Worm (Caenorhabditis elegans): ENCODE data around the gene F47E1.20.

DNA sequence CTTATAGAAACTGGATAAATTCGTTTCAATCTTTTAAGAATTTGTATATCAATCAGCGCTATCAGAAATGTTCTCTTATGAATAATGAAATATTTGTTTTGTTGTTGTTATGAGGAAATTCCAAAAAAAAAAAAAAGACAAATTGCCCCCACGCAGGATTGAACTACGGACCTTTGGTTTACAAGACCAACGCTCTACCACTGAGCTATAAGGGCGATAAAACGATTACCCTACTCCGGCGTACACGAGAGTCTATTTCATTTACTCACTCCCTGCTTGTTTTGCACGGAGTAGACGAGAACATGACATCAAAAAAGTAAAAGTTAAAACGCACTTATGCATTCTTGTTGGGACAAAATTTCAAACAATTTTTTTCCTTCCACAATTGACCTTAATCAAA, 24.5 kb upstream of the F47E1.20 start:
- TF ChIP-seq cnd-1 (tag; optimal IDR thresholded peaks at IDR 0.05) (no peak), lsy-2 (tag; optimal IDR thresholded peaks at IDR 0.05) (no peak), mls-2 (tag; optimal IDR thresholded peaks at IDR 0.05) (no peak), lin-13 (tag; optimal IDR thresholded peaks at IDR 0.05) (no peak), unc-39 (tag; optimal IDR thresholded peaks at IDR 0.05) (no peak), unc-62 (GFP tag; optimal IDR thresholded peaks at IDR 0.05) (no peak), lin-32 (GFP tag; optimal IDR thresholded peaks at IDR 0.05) (no peak), mep-1 (tag; optimal IDR thresholded peaks at IDR 0.05) (no peak)
